Worm (Caenorhabditis elegans): ENCODE results near the gene nspg-4.

ce11 chrX:3339882-3340281 lies 10.3 kb downstream of the nspg-4 start:
- TF ChIP-seq ama-1 (optimal IDR thresholded peaks at IDR 0.05) (no peak), zag-1 (tag; optimal IDR thresholded peaks at IDR 0.05) (no peak), nhr-28 (tag; optimal IDR thresholded peaks at IDR 0.05) (no peak)

Measured in whole organism, L3 larva.